Fruit fly (Drosophila melanogaster): ENCODE measurements around the gene Rsod.

Rsod gene

DNA sequence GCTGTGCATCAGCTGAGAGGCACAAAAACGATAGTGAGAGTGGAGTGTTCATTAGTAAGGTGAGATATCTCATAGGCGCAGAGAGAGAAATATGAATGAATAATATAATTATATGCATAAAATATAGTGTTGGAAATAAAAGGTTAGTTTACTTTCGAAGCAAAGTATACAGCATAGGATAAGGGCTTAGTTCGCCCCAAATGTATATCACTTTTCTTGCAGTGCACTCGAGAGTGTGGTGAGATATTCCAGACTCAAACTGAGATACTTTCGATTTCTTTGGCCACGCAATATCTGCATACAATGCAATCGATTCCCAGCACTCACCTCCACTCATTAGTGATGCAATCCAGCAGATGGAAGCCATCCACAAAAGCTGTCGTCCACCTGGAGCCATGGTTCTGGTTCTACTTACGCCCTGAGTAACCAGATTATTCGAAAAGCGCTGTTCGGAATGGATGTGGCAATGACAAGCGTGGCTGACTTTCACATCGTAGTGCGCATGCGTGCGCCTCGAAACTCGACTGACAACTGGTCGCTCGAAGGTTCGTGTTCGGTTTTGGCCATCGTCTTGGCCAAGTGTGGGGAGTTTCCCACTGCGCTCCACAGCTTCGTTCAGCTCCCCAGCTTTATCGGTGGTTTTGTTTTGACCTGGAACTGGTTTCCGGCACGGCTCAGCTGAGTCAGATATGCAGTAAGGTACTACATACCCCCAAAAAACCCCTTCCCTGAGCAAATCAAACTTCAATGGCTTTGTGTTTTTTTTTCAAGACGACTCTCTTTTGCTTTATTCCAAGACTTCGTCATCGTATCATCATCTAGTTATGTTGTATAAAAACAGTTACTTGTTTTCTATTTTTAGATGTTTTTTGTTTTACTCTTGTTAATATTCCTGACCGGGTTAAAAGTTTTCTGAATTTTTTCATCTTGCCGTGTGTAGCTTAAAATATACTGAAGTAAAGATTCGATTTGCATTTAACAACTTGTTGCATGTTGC is at the start of gene Rsod (continued):
- TF ChIP-seq CG33557 (GFP tag; optimal IDR thresholded peaks at IDR 0.05) (peak; percentile 50), pros (GFP tag; optimal IDR thresholded peaks at IDR 0.05) (peak; percentile 56), sug (tag; optimal IDR thresholded peaks at IDR 0.05) (no peak), Adf1 (GFP tag; IDR thresholded peaks at IDR 0.05) (no peak), Rx (GFP tag; IDR thresholded peaks at IDR 0.05) (peak; percentile 64), CG32767 (GFP tag; IDR thresholded peaks at IDR 0.05) (peak; percentile 38; the same call in 1 of the 2 replicates), hth (optimal IDR thresholded peaks at IDR 0.05) (no peak), CTCF (GFP tag; optimal IDR thresholded peaks at IDR 0.05) (no peak), CG10209 (GFP tag; optimal IDR thresholded peaks at IDR 0.05) (peak; percentile 44), Hey (tag; optimal IDR thresholded peaks at IDR 0.05) (no peak), Neu2 (GFP tag; optimal IDR thresholded peaks at IDR 0.05; ENCODE audit: borderline replicate concordance) (no peak), CG13624 (GFP tag; optimal IDR thresholded peaks at IDR 0.05) (no peak), CG16813 (GFP tag; IDR thresholded peaks at IDR 0.05; ENCODE audit: partially characterized antibody) (no peak), zfh2 (GFP tag; optimal IDR thresholded peaks at IDR 0.05) (no peak), ara (GFP tag; IDR thresholded peaks at IDR 0.05) (peak; percentile 76), vvl (GFP tag; IDR thresholded peaks at IDR 0.05) (peak; percentile 92), Bteb2 (GFP tag; optimal IDR thresholded peaks at IDR 0.05) (no peak), Max (GFP tag; optimal IDR thresholded peaks at IDR 0.05) (peak; percentile 41), croc (GFP tag; conservative IDR thresholded peaks at IDR 0.05) (peak; percentile 35; the same call in 2 of the 3 replicates), CG7839 (tag; optimal IDR thresholded peaks at IDR 0.05) (peak; percentile 62), sd (tag; optimal IDR thresholded peaks at IDR 0.05) (no peak), emc (GFP tag; optimal IDR thresholded peaks at IDR 0.05) (no peak), Elba2 (GFP tag; optimal IDR thresholded peaks at IDR 0.05) (no peak), grn (GFP tag; optimal IDR thresholded peaks at IDR 0.05) (peak; percentile 7), CG6254 (GFP tag; optimal IDR thresholded peaks at IDR 0.05) (peak; percentile 45), Stat92E (GFP tag; optimal IDR thresholded peaks at IDR 0.05) (peak in 1 of 3 experiments; percentile 73), CG14441 (GFP tag; IDR thresholded peaks at IDR 0.05) (peak; percentile 69), Gsc (GFP tag; IDR thresholded peaks at IDR 0.05) (0 out of 2 replicates have a peak, but pooled peaks have one; percentile 21), kni (GFP tag; optimal IDR thresholded peaks at IDR 0.05) (peak; percentile 31), abd-A (tag; optimal IDR thresholded peaks at IDR 0.05) (no peak), dm (GFP tag; optimal IDR thresholded peaks at IDR 0.05) (no peak), CG6654 (GFP tag; optimal IDR thresholded peaks at IDR 0.05) (no peak), ERR (GFP tag; optimal IDR thresholded peaks at IDR 0.05) (no peak), CG14860 (GFP tag; IDR thresholded peaks at IDR 0.05; ENCODE audit: partially characterized antibody) (no peak), CG10366 (GFP tag; IDR thresholded peaks at IDR 0.05) (peak; percentile 79), CG3995 (GFP tag; optimal IDR thresholded peaks at IDR 0.05) (no peak), CG6689 (GFP tag; IDR thresholded peaks at IDR 0.05) (peak; percentile 79), lmd (GFP tag; IDR thresholded peaks at IDR 0.05) (peak; percentile 75), Ets65A (GFP tag) (no peak), pfk (GFP tag; optimal IDR thresholded peaks at IDR 0.05) (no peak), ems (GFP tag; optimal IDR thresholded peaks at IDR 0.05) (no peak), twi (tag; optimal IDR thresholded peaks at IDR 0.05) (no peak), CG10979 (tag; optimal IDR thresholded peaks at IDR 0.05) (peak; percentile 68), CG32772 (GFP tag; IDR thresholded peaks at IDR 0.05) (peak; percentile 52; the same call in 1 of the 2 replicates), CG17385 (GFP tag; optimal IDR thresholded peaks at IDR 0.05) (no peak), CG18011 (GFP tag; optimal IDR thresholded peaks at IDR 0.05) (no peak), disco-r (GFP tag; optimal IDR thresholded peaks at IDR 0.05) (no peak), CG2129 (GFP tag; IDR thresholded peaks at IDR 0.05; ENCODE audit: partially characterized antibody) (no peak), CG13424 (tag; optimal IDR thresholded peaks at IDR 0.05) (peak; percentile 56)

Data from whole organism, embryonic.